Worm (Caenorhabditis elegans) whole organism, L3 larva: Measurements from ENCODE around the gene cyy-1.

Experiments used
- R02D3.7 ChIP-seq: fragments of 150-350 bp; optimal IDR thresholded peaks from 2 replicates; lab custom pipeline; 2014; ENCODE audit warnings: missing biosample characterization, missing genetic modification characterization
- ZK546.5 ChIP-seq: sonication (generic microtip); optimal IDR thresholded peaks from 2 replicates; lab custom pipeline; 2017; ENCODE audit warnings: missing biosample characterization, missing genetic modification characterization
- ama-1 ChIP-seq: fragments of 150-350 bp; optimal IDR thresholded peaks from 2 replicates; lab custom pipeline; 2018
- egl-27 ChIP-seq: sonication (generic microtip); optimal IDR thresholded peaks from 4 replicates; lab custom pipeline; 2017; ENCODE audit warnings: missing biosample characterization, missing genetic modification reagents, missing genetic modification characterization
- fos-1 ChIP-seq: fragments of 150-350 bp; optimal IDR thresholded peaks from 2 replicates; lab custom pipeline; 2014; ENCODE audit warnings: missing biosample characterization, missing genetic modification characterization
- mdl-1 ChIP-seq: fragments of 150-350 bp; optimal IDR thresholded peaks from 2 replicates; lab custom pipeline; 2014; ENCODE audit warnings: missing biosample characterization, missing genetic modification characterization
- mml-1 ChIP-seq: fragments of 150-350 bp; sonication (generic microtip); optimal IDR thresholded peaks from 3 replicates; lab custom pipeline; 2014; ENCODE audit warnings: missing biosample characterization, missing genetic modification characterization
- pha-4 ChIP-seq: fragments of 150-350 bp; optimal IDR thresholded peaks from 2 replicates; lab custom pipeline; 2014; ENCODE audit warnings: missing biosample characterization, missing genetic modification reagents, missing genetic modification characterization
- pqm-1 ChIP-seq: fragments of 150-350 bp; optimal IDR thresholded peaks from 2 replicates; lab custom pipeline; 2017; ENCODE audit warnings: missing biosample characterization, missing genetic modification characterization, inconsistent platforms
- sea-2 ChIP-seq: fragments of 150-350 bp; sonication (generic microtip); optimal IDR thresholded peaks from 4 replicates; lab custom pipeline; 2014; ENCODE audit warnings: missing biosample characterization, missing genetic modification reagents, missing genetic modification characterization
- unc-62 ChIP-seq: fragments of 150-350 bp; sonication (generic microtip); optimal IDR thresholded peaks from 4 replicates; lab custom pipeline; 2014; ENCODE audit warnings: missing biosample characterization, missing genetic modification reagents, missing genetic modification characterization
- ztf-11 ChIP-seq: fragments of 150-350 bp; optimal IDR thresholded peaks from 2 replicates; lab custom pipeline; 2014; ENCODE audit warnings: missing biosample characterization, missing genetic modification characterization
- ztf-4 ChIP-seq: fragments of 150-350 bp; optimal IDR thresholded peaks from 2 replicates; lab custom pipeline; 2014; ENCODE audit warnings: missing biosample characterization, missing genetic modification characterization

DNA sequence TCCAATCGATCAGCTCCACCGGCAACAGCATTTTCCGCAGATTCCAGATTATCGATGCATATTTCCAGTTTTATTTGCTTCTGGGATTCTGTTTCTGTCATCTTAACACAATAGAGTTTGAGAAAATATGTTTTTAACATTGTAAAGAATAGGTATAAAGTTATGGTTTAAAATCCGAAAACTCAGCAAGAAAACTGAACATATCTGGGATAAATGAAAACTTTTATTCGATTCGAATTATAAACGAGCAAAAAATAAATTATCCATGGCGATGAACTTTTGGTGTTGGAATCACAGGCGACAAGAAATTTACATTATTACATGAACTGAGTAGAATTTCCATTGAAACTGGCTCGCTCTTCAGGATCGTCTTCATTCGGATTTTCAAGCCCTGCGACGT is 2.2 kb upstream of the cyy-1 start, which contains the start of gene cutc-1:
- TF ChIP-seq fos-1 (tag; lab: Kevin White, UChicago): no peak
- TF ChIP-seq unc-62 (GFP tag; lab: Kevin White, UChicago): no peak
- no peak for TF ChIP-seq ztf-11 (tag; lab: Kevin White, UChicago)
- TF ChIP-seq mml-1: no peak
- TF ChIP-seq egl-27: no peak
- TF ChIP-seq ama-1 (lab: Kevin White, UChicago): no peak
- TF ChIP-seq ztf-4: no peak
- no peak for TF ChIP-seq ZK546.5 (tag; lab: Kevin White, UChicago)
- TF ChIP-seq mdl-1 (tag; lab: Kevin White, UChicago): no peak
- TF ChIP-seq R02D3.7 (tag; lab: Kevin White, UChicago): no peak
- TF ChIP-seq pqm-1: no peak
- TF ChIP-seq pha-4 (tag; lab: Kevin White, UChicago): no peak
- no peak for TF ChIP-seq sea-2
